Worm (Caenorhabditis elegans): ENCODE measurements around the gene slc-36.1.
A peak's percentile ranks its signal among the peaks of the same experiment; 100 is the strongest.

The slc-36.1 gene

DNA sequence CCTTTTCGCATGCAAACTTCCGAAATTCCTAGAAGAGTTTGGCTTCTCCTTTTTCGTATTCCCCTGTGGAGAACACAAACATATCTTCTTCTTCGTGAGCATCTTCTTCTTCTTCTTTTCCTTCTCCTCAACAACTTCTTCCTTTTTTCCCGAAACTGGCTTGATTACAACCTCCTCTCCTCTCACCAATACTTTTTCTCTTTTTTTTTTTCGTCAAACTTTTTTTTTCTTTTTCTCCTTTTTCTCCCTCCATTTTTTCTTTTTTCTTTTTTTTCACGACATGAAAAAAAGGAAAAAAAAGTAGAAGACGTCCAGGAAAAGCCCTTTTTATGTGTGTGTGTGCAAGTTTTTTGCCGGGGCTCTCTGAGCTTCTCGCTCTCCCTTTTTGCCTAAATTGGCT, 36.4 kb upstream of the slc-36.1 start (continued):
- no peak for TF ChIP-seq lin-13 (GFP tag; optimal IDR thresholded peaks at IDR 0.05)
- no peak for TF ChIP-seq lin-39 (tag; optimal IDR thresholded peaks at IDR 0.05)

DNA sequence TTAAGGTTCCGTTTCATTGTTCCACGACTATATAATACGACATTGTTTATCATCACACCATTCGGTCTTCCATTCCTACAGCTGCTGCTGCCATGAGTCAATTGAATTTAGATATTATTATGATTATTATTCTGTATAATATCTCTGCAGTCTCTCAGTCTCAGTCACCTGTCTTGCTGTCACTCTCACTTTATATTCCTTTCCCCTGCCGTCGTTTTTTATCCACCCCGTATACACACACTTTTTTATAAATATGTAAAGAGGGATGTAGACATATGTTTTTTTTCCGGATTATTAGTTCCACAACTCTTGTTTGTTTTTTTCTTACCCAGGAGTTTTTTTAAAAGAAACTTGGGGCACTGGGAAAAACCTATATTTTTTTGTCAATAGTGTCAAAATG, 35.1 kb upstream of the slc-36.1 start:
- TF ChIP-seq fkh-8 (tag; optimal IDR thresholded peaks at IDR 0.05) (peak; percentile 15), Y116A8C.19 (tag; optimal IDR thresholded peaks at IDR 0.05; ENCODE audit: borderline replicate concordance) (no peak), blmp-1 (tag; optimal IDR thresholded peaks at IDR 0.05) (peak; percentile 74), mep-1 (tag; optimal IDR thresholded peaks at IDR 0.05) (no peak)

DNA sequence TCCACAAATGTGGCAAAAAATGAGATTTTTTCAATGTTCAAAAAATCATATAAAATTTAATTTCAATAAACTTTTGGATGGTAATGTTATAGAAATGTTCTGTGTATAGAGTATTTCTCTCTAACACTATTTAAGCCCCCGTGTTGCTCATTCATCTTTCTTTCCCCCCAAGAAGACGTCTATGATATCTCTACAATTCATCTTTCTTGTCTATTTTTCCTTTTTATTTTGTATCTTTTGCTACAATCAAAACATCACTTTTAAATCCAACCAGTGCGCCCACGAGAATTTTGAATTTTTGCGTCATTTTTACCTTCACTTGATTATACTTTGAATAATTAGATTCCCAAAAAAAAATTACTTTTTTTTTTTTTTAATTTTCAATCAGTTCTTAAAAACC, 34.5 kb upstream of the slc-36.1 start:
- TF ChIP-seq sox-4 (tag; optimal IDR thresholded peaks at IDR 0.05) (no peak), ztf-4 (tag; optimal IDR thresholded peaks at IDR 0.05) (no peak), dpl-1 (GFP tag; optimal IDR thresholded peaks at IDR 0.05) (no peak)

ce11 chrIII:13275784-13276183, 31.5 kb upstream of the slc-36.1 start:
- TF ChIP-seq lsy-2 (tag; optimal IDR thresholded peaks at IDR 0.05) (peak; percentile 51 to 75), C34B4.2 (tag; optimal IDR thresholded peaks at IDR 0.05) (no peak), zag-1 (tag; optimal IDR thresholded peaks at IDR 0.05) (peak; percentile 3), nhr-20 (tag; optimal IDR thresholded peaks at IDR 0.05) (peak; percentile 44), nhr-237 (tag; optimal IDR thresholded peaks at IDR 0.05) (no peak), unc-98 (GFP tag; IDR thresholded peaks at IDR 0.05) (no peak), unc-130 (tag; optimal IDR thresholded peaks at IDR 0.05) (no peak), irx-1 (tag; optimal IDR thresholded peaks at IDR 0.05) (peak; percentile 52), pax-3 (tag; optimal IDR thresholded peaks at IDR 0.05) (peak; percentile 57), egl-27 (tag; optimal IDR thresholded peaks at IDR 0.05) (peak in 1 of 2 experiments; percentile 25), unc-86 (tag; optimal IDR thresholded peaks at IDR 0.05) (peak; percentile 90), C16A3.4 (tag; optimal IDR thresholded peaks at IDR 0.05) (peak; percentile 2), skn-1 (tag; optimal IDR thresholded peaks at IDR 0.05) (no peak), sup-37 (GFP tag; optimal IDR thresholded peaks at IDR 0.05) (no peak), jun-1 (tag; optimal IDR thresholded peaks at IDR 0.05) (peak; percentile 46), efl-3 (GFP tag; optimal IDR thresholded peaks at IDR 0.05) (no peak), lin-15B (tag; optimal IDR thresholded peaks at IDR 0.05) (no peak), nhr-19 (GFP tag; conservative IDR thresholded peaks at IDR 0.05) (peak; percentile 48), mab-9 (GFP tag; IDR thresholded peaks at IDR 0.05) (peak; percentile 65), snpc-4 (tag; optimal IDR thresholded peaks at IDR 0.05) (peak; percentile 20), nhr-77 (tag; optimal IDR thresholded peaks at IDR 0.05) (peak; percentile 20), ztf-11 (tag; optimal IDR thresholded peaks at IDR 0.05) (peak in 1 of 2 experiments; percentile 64), dsc-1 (tag; optimal IDR thresholded peaks at IDR 0.05) (peak; percentile 77), pqm-1 (tag; optimal IDR thresholded peaks at IDR 0.05) (no peak), blmp-1 (tag; optimal IDR thresholded peaks at IDR 0.05) (no peak), aly-2 (tag; optimal IDR thresholded peaks at IDR 0.05) (no peak), snu-23 (GFP tag; optimal IDR thresholded peaks at IDR 0.05) (peak; percentile 82), ceh-63 (GFP tag; optimal IDR thresholded peaks at IDR 0.05) (peak; percentile 53), sptf-1 (tag; optimal IDR thresholded peaks at IDR 0.05) (no peak), ces-1 (GFP tag; optimal IDR thresholded peaks at IDR 0.05) (no peak), dpl-1 (GFP tag; optimal IDR thresholded peaks at IDR 0.05) (peak; percentile 31 to 45 (median 37)), nhr-11 (tag; optimal IDR thresholded peaks at IDR 0.05) (no peak), hlh-4 (tag; optimal IDR thresholded peaks at IDR 0.05) (no peak), lin-35 (GFP tag; optimal IDR thresholded peaks at IDR 0.05) (peak in 1 of 2 experiments; percentile 74), elt-2 (tag; optimal IDR thresholded peaks at IDR 0.05) (no peak), pag-3 (tag; optimal IDR thresholded peaks at IDR 0.05; ENCODE audit: borderline replicate concordance, insufficient read depth) (no peak), lin-13 (GFP tag; optimal IDR thresholded peaks at IDR 0.05) (peak; percentile 66), fos-1 (tag; optimal IDR thresholded peaks at IDR 0.05) (peak; percentile 65), isw-1 (GFP tag; IDR thresholded peaks at IDR 0.05) (peak; percentile 61), ceh-82 (tag; optimal IDR thresholded peaks at IDR 0.05) (peak; percentile 19 to 72 (median 68)), tbx-2 (tag; optimal IDR thresholded peaks at IDR 0.05) (peak; percentile 83), xbp-1 (tag; optimal IDR thresholded peaks at IDR 0.05) (peak; percentile 55)

Measured in whole organism, L1 larva.